Fruit fly (Drosophila melanogaster) whole organism: ENCODE data around the gene CG11786.

Experiments used
- CG8478 ChIP-seq: fragments of >200 bp; optimal IDR thresholded peaks from 2 replicates; lab custom pipeline; 2018; ENCODE audit warnings: inconsistent platforms
- Dll ChIP-seq: fragments of >200 bp; optimal IDR thresholded peaks from 2 replicates; lab custom pipeline; 2017
- EcR ChIP-seq, 2 experiments: fragments of >200 bp; optimal IDR thresholded peaks; 2 replicates each; lab custom pipeline; 2017; ENCODE audit warnings: missing biosample characterization in 2 of 2, missing genetic modification characterization in 2 of 2, missing genetic modification reagents in 2 of 2
- pan ChIP-seq: fragments of >200 bp; optimal IDR thresholded peaks from 2 replicates; lab custom pipeline; 2017
- psq ChIP-seq: fragments of >200 bp; optimal IDR thresholded peaks from 2 replicates; lab custom pipeline; 2017
- usp ChIP-seq: fragments of >200 bp; optimal IDR thresholded peaks from 2 replicates; lab custom pipeline; 2017; ENCODE audit warnings: missing biosample characterization, missing genetic modification characterization, mixed read lengths

CG11786 gene

dm6 chr3R:25051441-25052097, 5.4 kb downstream of the CG11786 start:
- TF ChIP-seq psq (lab: Kevin White, UChicago): no peak
- no peak for TF ChIP-seq Dll (lab: Kevin White, UChicago)
- no peak for TF ChIP-seq EcR (GFP tag; optimal IDR thresholded peaks at IDR 0.05; lab: Kevin White, UChicago)
- no peak for TF ChIP-seq CG8478 (lab: Kevin White, UChicago)
- no peak for TF ChIP-seq usp
- TF ChIP-seq pan: no peak

DNA sequence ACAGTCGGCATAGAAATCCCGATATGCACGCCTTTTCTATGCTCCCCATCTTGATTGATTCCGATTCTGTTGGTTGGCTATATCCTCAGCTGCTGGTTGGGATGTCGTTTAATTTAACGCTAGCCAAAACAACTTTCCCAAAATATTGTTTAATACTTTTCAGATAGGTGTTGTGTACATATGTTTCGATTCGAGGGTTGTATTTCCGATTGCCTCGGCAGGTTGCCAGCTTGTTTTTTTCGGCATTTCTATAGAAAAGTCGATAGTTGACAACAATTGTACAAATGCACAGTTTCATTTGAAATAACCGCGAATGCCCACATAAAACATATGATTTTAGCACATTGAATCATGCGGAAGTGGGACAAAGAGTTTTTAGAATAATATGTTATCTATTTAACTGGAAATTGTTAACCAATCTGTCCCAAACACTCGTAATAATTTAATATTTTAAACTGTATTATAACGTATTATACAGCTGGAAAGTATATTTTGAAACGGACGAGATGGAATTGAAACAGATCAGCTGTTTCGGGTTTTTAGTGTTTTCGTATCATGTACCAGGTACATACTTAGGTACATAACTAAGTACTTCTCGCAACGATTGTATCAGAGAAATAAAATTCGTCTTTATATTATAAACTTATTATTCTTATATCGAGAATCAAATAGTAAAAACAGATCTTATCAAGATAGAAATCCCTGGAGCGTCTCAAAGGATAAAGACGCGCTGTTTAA, 8.5 kb downstream of the CG11786 start, which contains the start of gene CG31109:
Gene CG31109, minus strand, starts transcription at position 203 of the 738 bp plus-strand sequence.
- TF ChIP-seq psq (lab: Kevin White, UChicago) (no peak), CG8478 (lab: Kevin White, UChicago) (no peak), Dll (lab: Kevin White, UChicago) (no peak), pan (no peak)

dm6 chr3R:25056016-25056415, 9.9 kb downstream of the CG11786 start, which contains the start of the genes CG31111 and stac:
Gene CG31111, minus strand, starts transcription at chr3R:25056177.
Gene stac, plus strand, starts transcription at chr3R:25056286.
- no peak for TF ChIP-seq CG8478 (lab: Kevin White, UChicago)
- no peak for TF ChIP-seq Dll (lab: Kevin White, UChicago)
- no peak for TF ChIP-seq EcR (GFP tag; optimal IDR thresholded peaks at IDR 0.05; lab: Kevin White, UChicago)
- no peak for TF ChIP-seq usp
- no peak for TF ChIP-seq pan

DNA sequence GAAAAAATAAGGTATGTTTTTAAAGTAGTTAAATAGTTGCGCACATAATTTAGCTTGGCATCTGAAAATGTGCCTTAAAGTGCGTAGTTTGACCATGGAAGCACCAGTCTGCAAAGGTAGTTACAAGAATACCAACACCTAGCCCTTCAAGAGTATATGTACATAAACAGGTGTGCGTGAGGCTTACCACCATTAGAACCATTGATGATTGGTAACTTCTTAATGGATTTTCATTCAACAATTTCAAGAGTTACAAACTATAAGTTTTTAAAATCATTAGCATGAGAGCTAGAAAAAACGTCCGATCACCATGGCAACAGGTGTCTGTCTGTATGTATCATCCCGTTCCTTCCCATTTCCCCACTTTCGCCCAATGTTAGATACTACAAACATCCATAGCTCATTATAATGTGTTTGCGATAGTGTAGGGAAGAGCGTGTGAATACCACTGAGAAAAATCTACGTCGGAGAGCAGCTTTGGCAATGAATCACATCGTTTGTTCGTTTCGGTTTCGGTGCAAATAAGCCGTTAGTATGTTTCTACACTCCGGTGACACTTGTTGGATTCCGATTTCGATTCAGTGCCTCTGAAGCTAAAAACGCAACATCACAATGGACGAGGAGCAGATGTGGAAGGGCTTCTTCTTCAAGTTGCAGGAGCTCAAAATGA, 10.5 kb downstream of the CG11786 start:
- TF ChIP-seq psq (lab: Kevin White, UChicago): no peak
- no peak for TF ChIP-seq EcR (GFP tag; optimal IDR thresholded peaks at IDR 0.05; lab: Kevin White, UChicago)
- no peak for TF ChIP-seq pan
- no peak for TF ChIP-seq Dll (lab: Kevin White, UChicago)
- no peak for TF ChIP-seq usp
- no peak for TF ChIP-seq CG8478 (lab: Kevin White, UChicago)

dm6 chr3R:25060462-25060861, 14.3 kb downstream of the CG11786 start:
- no peak for TF ChIP-seq CG8478 (lab: Kevin White, UChicago)

DNA sequence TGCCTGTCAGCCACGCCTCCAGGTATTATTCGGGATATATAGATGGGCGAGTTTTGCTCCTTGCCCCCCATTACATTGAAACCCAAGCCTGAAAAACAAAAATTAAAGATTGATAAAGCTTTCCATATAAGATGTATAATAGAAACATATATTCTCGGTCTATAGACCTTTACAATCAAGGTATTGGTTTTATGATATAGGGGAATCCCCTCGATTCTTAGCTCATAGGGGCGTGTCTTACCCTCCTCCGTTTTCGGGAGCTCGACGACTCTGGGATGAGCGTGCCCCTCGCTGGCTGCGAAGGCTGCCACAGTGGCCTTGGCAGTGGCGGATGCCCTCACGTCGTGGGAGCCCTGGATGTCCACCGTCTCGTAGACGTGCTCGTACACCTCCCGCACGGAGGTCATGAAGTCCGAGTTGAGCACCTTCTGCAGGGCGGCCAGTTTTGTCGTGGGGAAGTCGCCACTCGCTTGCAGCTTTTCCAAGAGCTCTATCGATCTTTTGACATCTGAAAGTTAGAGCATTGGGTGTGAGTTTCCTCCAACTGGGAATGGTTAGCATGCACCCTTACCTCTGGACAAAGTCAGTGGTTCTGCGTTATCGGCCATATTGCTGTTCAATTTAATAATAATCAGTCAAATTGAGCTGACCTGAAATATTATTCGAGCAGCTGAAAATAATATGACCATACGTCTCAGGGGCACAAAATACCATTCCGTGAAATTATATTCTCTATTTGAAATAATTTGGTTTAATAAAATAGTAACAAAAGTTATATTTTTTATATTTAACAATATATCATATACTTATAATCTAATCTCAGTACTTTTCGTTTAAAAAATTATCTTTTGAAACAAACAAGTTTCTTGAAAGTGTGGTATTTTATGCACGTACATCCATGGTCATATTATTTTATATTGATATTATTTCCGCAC, 19.1 kb downstream of the CG11786 start, which contains the start of the genes veli and PQBP1:
Gene veli, minus strand, starts transcription at position 685 of the 935 bp plus-strand sequence.
Gene PQBP1, plus strand, starts transcription at position 885 of the 935 bp plus-strand sequence.
- TF ChIP-seq psq (lab: Kevin White, UChicago) (no peak), CG8478 (lab: Kevin White, UChicago) (no peak), usp (no peak), Dll (lab: Kevin White, UChicago) (no peak)

- no peak for TF ChIP-seq CG8478 (lab: Kevin White, UChicago)
- no peak for TF ChIP-seq psq (lab: Kevin White, UChicago)
- TF ChIP-seq usp: no peak
- no peak for TF ChIP-seq EcR (GFP tag; optimal IDR thresholded peaks at IDR 0.05; lab: Kevin White, UChicago)
- no peak for TF ChIP-seq Dll (lab: Kevin White, UChicago)
- no peak for TF ChIP-seq pan
These were observed 20.7 kb downstream of the CG11786 start for dm6 chr3R:25066856-25067255.

DNA sequence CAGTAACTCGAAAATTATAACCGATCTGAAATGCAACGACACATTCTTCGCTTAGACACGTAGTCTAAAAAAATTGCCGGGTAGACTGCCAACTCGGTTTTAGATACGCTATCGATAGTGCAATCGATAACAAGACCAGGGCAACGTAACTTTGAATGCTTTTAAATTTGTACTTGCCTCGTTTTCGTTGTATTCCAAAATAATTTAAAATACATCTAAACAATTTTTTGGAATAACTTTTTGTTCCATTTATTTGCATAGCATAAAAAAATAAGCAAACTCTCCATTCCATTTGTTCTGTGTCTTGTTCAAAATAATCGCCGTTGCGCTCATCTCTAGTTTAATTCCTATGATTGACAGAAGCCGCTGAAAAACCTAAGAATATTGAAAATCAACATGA, 23.4 kb downstream of the CG11786 start, which contains the start of the genes Stt3B and CG11839:
Gene Stt3B, minus strand, starts transcription at position 69 of the 400 bp plus-strand sequence.
Gene CG11839, plus strand, starts transcription at position 359 of the 400 bp plus-strand sequence.
- TF ChIP-seq EcR (GFP tag; optimal IDR thresholded peaks at IDR 0.05; lab: Kevin White, UChicago): no peak
- no peak for TF ChIP-seq Dll (lab: Kevin White, UChicago)

- TF ChIP-seq EcR (GFP tag; optimal IDR thresholded peaks at IDR 0.05; lab: Kevin White, UChicago): no peak
- TF ChIP-seq psq (lab: Kevin White, UChicago): no peak
- TF ChIP-seq pan: no peak
- TF ChIP-seq CG8478 (lab: Kevin White, UChicago): no peak
These were observed 24.7 kb downstream of the CG11786 start, which contains the start of gene CG11836 for dm6 chr3R:25070871-25071270. Gene CG11836, plus strand, starts transcription at chr3R:25071126.

DNA sequence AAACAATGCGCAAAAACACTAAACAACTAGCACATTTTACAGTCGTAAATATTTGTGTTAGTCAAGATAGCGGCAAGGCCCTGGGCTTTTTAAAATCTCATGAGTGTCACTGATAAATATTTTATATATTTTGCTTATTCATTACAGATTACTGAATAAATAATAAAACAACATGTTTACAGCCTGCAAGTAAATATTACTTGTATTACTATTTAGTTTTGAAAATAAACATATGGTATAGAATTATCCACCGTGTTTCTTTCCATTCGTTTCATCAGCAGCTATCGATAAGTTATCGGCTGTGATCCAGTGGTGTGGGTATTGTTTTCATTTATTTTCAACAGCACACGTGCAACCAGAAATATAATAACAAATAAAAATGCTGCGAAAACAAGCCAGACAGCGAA, 28.4 kb downstream of the CG11786 start, which contains the start of the genes shams and CG11920:
Gene shams, minus strand, starts transcription at position 50 of the 407 bp plus-strand sequence.
Gene CG11920, plus strand, starts transcription at position 320 of the 407 bp plus-strand sequence.
- TF ChIP-seq pan: no peak
- no peak for TF ChIP-seq usp
- TF ChIP-seq Dll (lab: Kevin White, UChicago): no peak
- no peak for TF ChIP-seq psq (lab: Kevin White, UChicago)
- TF ChIP-seq CG8478 (lab: Kevin White, UChicago): no peak
- no peak for TF ChIP-seq EcR (GFP tag; optimal IDR thresholded peaks at IDR 0.05; lab: Kevin White, UChicago)

- no peak for TF ChIP-seq psq (lab: Kevin White, UChicago)
- TF ChIP-seq pan: no peak
- no peak for TF ChIP-seq CG8478 (lab: Kevin White, UChicago)
- no peak for TF ChIP-seq EcR (GFP tag; optimal IDR thresholded peaks at IDR 0.05; lab: Kevin White, UChicago)
- no peak for TF ChIP-seq usp
- TF ChIP-seq Dll (lab: Kevin White, UChicago): no peak
These were observed 31.2 kb downstream of the CG11786 start for dm6 chr3R:25077280-25077820.
